Worm (Caenorhabditis elegans) whole organism, late embryonic: Measurements from ENCODE around the gene str-96.

ENCODE experiments used
- K02D7.2 ChIP-seq: sonication (generic microtip); optimal IDR thresholded peaks from 2 replicates; lab custom pipeline; 2017; ENCODE audit warnings: mild to moderate bottlenecking, missing genetic modification characterization, missing compliant biosample characterization
- K09A11.1 ChIP-seq: sonication (generic microtip); optimal IDR thresholded peaks from 2 replicates; lab custom pipeline; 2017; ENCODE audit warnings: antibody characterized with exemption, mild to moderate bottlenecking, missing genetic modification characterization, missing compliant biosample characterization; ENCODE audit not compliant: insufficient read depth
- T23F11.4 ChIP-seq: fragments of 200-800 bp; sonication (Bioruptor generic); optimal IDR thresholded peaks from 2 replicates; lab custom pipeline; 2018; ENCODE audit warnings: mild to moderate bottlenecking, missing genetic modification characterization, missing compliant biosample characterization
- Y22D7AL.16 ChIP-seq: sonication (generic microtip); optimal IDR thresholded peaks from 2 replicates; lab custom pipeline; 2016; ENCODE audit warnings: missing genetic modification characterization, missing compliant biosample characterization
- ahr-1 ChIP-seq: sonication (generic microtip); optimal IDR thresholded peaks from 2 replicates; lab custom pipeline; 2016; ENCODE audit warnings: missing genetic modification characterization, missing compliant biosample characterization
- ama-1 ChIP-seq: fragments of 150-350 bp; optimal IDR thresholded peaks from 2 replicates; lab custom pipeline; 2014
- ceh-14 ChIP-seq: sonication (generic microtip); optimal IDR thresholded peaks from 2 replicates; lab custom pipeline; 2016; ENCODE audit warnings: missing genotype, missing genetic modification characterization, missing compliant biosample characterization
- ceh-18 ChIP-seq: sonication (generic microtip); optimal IDR thresholded peaks from 2 replicates; lab custom pipeline; 2016; ENCODE audit warnings: missing genetic modification characterization, missing compliant biosample characterization
- ceh-22 ChIP-seq: sonication (generic microtip); optimal IDR thresholded peaks from 2 replicates; lab custom pipeline; 2017; ENCODE audit warnings: missing biosample characterization, missing genetic modification characterization
- ceh-34 ChIP-seq: sonication (generic microtip); optimal IDR thresholded peaks from 2 replicates; lab custom pipeline; 2016; ENCODE audit warnings: mild to moderate bottlenecking, missing genetic modification characterization, missing compliant biosample characterization
- ceh-48 ChIP-seq: sonication (generic microtip); optimal IDR thresholded peaks from 2 replicates; lab custom pipeline; 2016; ENCODE audit warnings: missing genetic modification characterization, inconsistent platforms, missing compliant biosample characterization
- ceh-6 ChIP-seq: fragments of 200-800 bp; sonication (Bioruptor generic); optimal IDR thresholded peaks from 2 replicates; lab custom pipeline; 2018; ENCODE audit warnings: mild to moderate bottlenecking, missing genetic modification characterization, missing compliant biosample characterization
- che-1 ChIP-seq: sonication (generic microtip); optimal IDR thresholded peaks from 2 replicates; lab custom pipeline; 2016; ENCODE audit warnings: mild to moderate bottlenecking, missing genetic modification characterization, missing compliant biosample characterization
- dve-1 ChIP-seq: sonication (generic microtip); optimal IDR thresholded peaks from 2 replicates; lab custom pipeline; 2017; ENCODE audit warnings: antibody characterized with exemption, mild to moderate bottlenecking, missing genetic modification characterization, missing compliant biosample characterization
- elt-2 ChIP-seq: sonication (generic microtip); optimal IDR thresholded peaks from 2 replicates; lab custom pipeline; 2016; ENCODE audit warnings: missing genetic modification reagents, missing genetic modification characterization, missing compliant biosample characterization
- elt-4 ChIP-seq: sonication (generic microtip); optimal IDR thresholded peaks from 2 replicates; lab custom pipeline; 2016; ENCODE audit warnings: missing genetic modification characterization, missing compliant biosample characterization
- fax-1 ChIP-seq: sonication (generic microtip); optimal IDR thresholded peaks from 2 replicates; lab custom pipeline; 2016; ENCODE audit warnings: missing genotype, missing genetic modification characterization, missing compliant biosample characterization
- gmeb-2 ChIP-seq: sonication (generic microtip); optimal IDR thresholded peaks from 2 replicates; lab custom pipeline; 2016; ENCODE audit warnings: missing genetic modification characterization, inconsistent platforms, missing compliant biosample characterization
- hlh-15 ChIP-seq: sonication (generic microtip); optimal IDR thresholded peaks from 2 replicates; lab custom pipeline; 2016; ENCODE audit warnings: missing genetic modification characterization, missing compliant biosample characterization
- hlh-8 ChIP-seq: sonication (generic microtip); optimal IDR thresholded peaks from 2 replicates; lab custom pipeline; 2016; ENCODE audit warnings: missing genotype, missing genetic modification characterization, missing compliant biosample characterization
- lim-6 ChIP-seq: sonication (generic microtip); optimal IDR thresholded peaks from 2 replicates; lab custom pipeline; 2016; ENCODE audit warnings: missing genetic modification characterization, missing compliant biosample characterization
- lin-11 ChIP-seq: fragments of 200-800 bp; sonication (Bioruptor generic); optimal IDR thresholded peaks from 2 replicates; lab custom pipeline; 2018; ENCODE audit warnings: mild to moderate bottlenecking, missing genetic modification characterization, missing compliant biosample characterization
- madf-2 ChIP-seq: sonication (generic microtip); optimal IDR thresholded peaks from 2 replicates; lab custom pipeline; 2017; ENCODE audit warnings: missing genetic modification characterization, missing compliant biosample characterization
- nfya-1 ChIP-seq: sonication (generic microtip); optimal IDR thresholded peaks from 2 replicates; lab custom pipeline; 2017; ENCODE audit warnings: missing genetic modification characterization, mild to moderate bottlenecking, missing compliant biosample characterization, antibody characterized with exemption, moderate library complexity
- nhr-11 ChIP-seq: fragments of 150-350 bp; optimal IDR thresholded peaks from 2 replicates; lab custom pipeline; 2014; ENCODE audit warnings: missing biosample characterization, missing genetic modification characterization
- nhr-232 ChIP-seq: sonication (generic microtip); optimal IDR thresholded peaks from 2 replicates; lab custom pipeline; 2016; ENCODE audit warnings: missing genetic modification characterization, missing compliant biosample characterization
- pat-9 ChIP-seq: fragments of 200-800 bp; sonication (Bioruptor generic); optimal IDR thresholded peaks from 2 replicates; lab custom pipeline; 2018; ENCODE audit warnings: mild to moderate bottlenecking, missing genetic modification characterization, moderate library complexity, missing compliant biosample characterization
- pqm-1 ChIP-seq: sonication (generic microtip); optimal IDR thresholded peaks from 2 replicates; lab custom pipeline; 2016; ENCODE audit warnings: missing genetic modification characterization, missing compliant biosample characterization
- ref-2 ChIP-seq: sonication (generic microtip); optimal IDR thresholded peaks from 2 replicates; lab custom pipeline; 2016; ENCODE audit warnings: missing genetic modification characterization, missing compliant biosample characterization
- rnt-1 ChIP-seq: sonication (generic microtip); optimal IDR thresholded peaks from 2 replicates; lab custom pipeline; 2016; ENCODE audit warnings: missing genetic modification characterization, missing compliant biosample characterization
- sdc-2 ChIP-seq: sonication (generic microtip); optimal IDR thresholded peaks from 2 replicates; lab custom pipeline; 2016; ENCODE audit warnings: missing genotype, missing genetic modification characterization, missing compliant biosample characterization
- syd-9 ChIP-seq: sonication (generic microtip); optimal IDR thresholded peaks from 2 replicates; lab custom pipeline; 2016; ENCODE audit warnings: mild to moderate bottlenecking, missing genetic modification characterization, moderate library complexity, missing compliant biosample characterization
- tbx-2 ChIP-seq: sonication (generic microtip); optimal IDR thresholded peaks from 2 replicates; lab custom pipeline; 2016; ENCODE audit warnings: missing genetic modification characterization, missing compliant biosample characterization
- unc-3 ChIP-seq, 2 experiments: fragments of 200-800 bp in 1 of 2; sonication (Bioruptor generic) in 1 of 2; sonication (generic microtip) in 1 of 2; conservative IDR thresholded peaks in 1 of 2; optimal IDR thresholded peaks in 1 of 2; 2 replicates each; pipeline versions ENCODE4 v1.3.6 to Lab custom; 2016 to 2022; ENCODE audit warnings: missing compliant biosample characterization in 2 of 2, missing genetic modification characterization in 2 of 2, missing genetic modification reagents in 1 of 2
- unc-55 ChIP-seq: sonication (generic microtip); optimal IDR thresholded peaks from 2 replicates; lab custom pipeline; 2017; ENCODE audit warnings: missing biosample characterization, missing genetic modification reagents, missing genetic modification characterization
- unc-86 ChIP-seq: sonication (generic microtip); optimal IDR thresholded peaks from 2 replicates; lab custom pipeline; 2016; ENCODE audit warnings: missing genetic modification characterization, missing compliant biosample characterization
- ztf-16 ChIP-seq: sonication (generic microtip); optimal IDR thresholded peaks from 2 replicates; lab custom pipeline; 2017; ENCODE audit warnings: missing genetic modification characterization, missing compliant biosample characterization

Gene str-96

DNA sequence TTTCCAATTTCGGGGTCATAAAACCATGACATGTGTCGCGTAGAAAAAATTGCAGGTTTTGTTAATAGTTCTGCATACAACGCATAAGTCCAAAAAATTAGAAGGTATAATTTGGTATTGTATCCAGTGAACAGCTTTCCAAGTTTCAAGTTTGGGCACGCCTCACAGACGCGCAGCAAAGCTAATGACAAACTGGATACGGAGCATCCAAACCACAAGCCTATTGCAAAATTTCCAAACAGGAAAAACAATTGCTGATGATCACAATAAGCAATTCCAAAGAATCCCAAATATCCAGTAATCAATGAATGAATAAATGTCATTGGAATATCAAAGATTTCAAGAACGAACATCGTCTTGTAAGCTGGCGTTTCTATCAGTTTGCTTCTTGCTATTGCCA is 19.8 kb upstream of the str-96 start:
- TF ChIP-seq ztf-16 (tag; lab: Kevin White, UChicago), result no peak
- TF ChIP-seq hlh-8 (tag; lab: Kevin White, UChicago), result no peak
- TF ChIP-seq ceh-6, result no peak
- no peak for TF ChIP-seq nhr-11 (tag; lab: Kevin White, UChicago)
- no peak for TF ChIP-seq unc-3 (GFP tag; conservative IDR thresholded peaks at IDR 0.05; lab: Robert Waterston, UW)
- no peak for TF ChIP-seq unc-3 (tag; optimal IDR thresholded peaks at IDR 0.05; lab: Kevin White, UChicago)
- TF ChIP-seq fax-1 (tag; lab: Kevin White, UChicago), result no peak
- TF ChIP-seq K09A11.1 (tag; lab: Kevin White, UChicago), result no peak
- TF ChIP-seq ceh-34 (tag; lab: Kevin White, UChicago), result no peak
- no peak for TF ChIP-seq hlh-15
- TF ChIP-seq pqm-1 (tag; lab: Kevin White, UChicago), result no peak

ce11 chrV:15310780-15311179 is 17.0 kb upstream of the str-96 start, which contains the start of gene irld-62:
Gene irld-62, plus strand, starts transcription at chrV:15311080.
- TF ChIP-seq che-1 (no peak), unc-86 (tag; lab: Kevin White, UChicago) (no peak), dve-1 (tag; lab: Kevin White, UChicago) (no peak), ama-1 (lab: Kevin White, UChicago) (no peak), elt-4 (no peak), nfya-1 (tag; lab: Kevin White, UChicago) (no peak), lim-6 (tag; lab: Kevin White, UChicago) (no peak), ceh-18 (tag; lab: Kevin White, UChicago) (no peak), Y22D7AL.16 (tag; lab: Kevin White, UChicago) (no peak), ceh-48 (tag; lab: Kevin White, UChicago) (no peak), ceh-14 (no peak), nhr-11 (tag; lab: Kevin White, UChicago) (no peak), K09A11.1 (tag; lab: Kevin White, UChicago) (no peak), unc-3 (GFP tag; conservative IDR thresholded peaks at IDR 0.05; lab: Robert Waterston, UW) (no peak), unc-3 (tag; optimal IDR thresholded peaks at IDR 0.05; lab: Kevin White, UChicago) (no peak), ceh-22 (tag; lab: Kevin White, UChicago) (no peak)

DNA sequence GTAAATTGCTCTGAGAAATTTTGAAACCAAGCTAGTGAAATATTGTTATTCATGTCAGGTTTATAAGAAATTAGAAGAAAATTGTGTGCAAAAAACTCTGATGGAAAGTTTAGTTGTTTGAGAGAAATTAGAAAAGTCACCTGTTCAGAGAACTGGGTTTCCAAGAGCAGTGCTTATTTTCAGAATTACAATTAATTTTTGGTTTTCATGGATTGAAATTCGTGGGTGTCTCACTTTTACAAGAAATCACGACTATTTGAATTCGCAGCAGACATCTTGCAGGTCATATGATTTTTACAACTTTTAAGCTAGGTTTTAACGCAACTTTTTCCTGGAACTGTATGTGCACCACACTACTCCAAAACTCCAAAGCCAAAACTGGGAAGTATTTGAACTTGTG is 15.2 kb upstream of the str-96 start, which contains the start of gene srz-10:
Gene srz-10, minus strand, starts transcription at position 88 of the 400 bp plus-strand sequence.
- TF ChIP-seq ceh-34 (tag; lab: Kevin White, UChicago), result no peak
- TF ChIP-seq unc-55 (GFP tag; lab: Kevin White, UChicago), result no peak
- no peak for TF ChIP-seq tbx-2
- TF ChIP-seq lin-11 (tag; lab: Kevin White, UChicago), result no peak
- no peak for TF ChIP-seq syd-9
- TF ChIP-seq sdc-2, result no peak
- no peak for TF ChIP-seq K02D7.2 (tag; lab: Kevin White, UChicago)
- no peak for TF ChIP-seq T23F11.4 (GFP tag; lab: Kevin White, UChicago)
- TF ChIP-seq ahr-1 (tag; lab: Kevin White, UChicago), result no peak
- TF ChIP-seq hlh-15, result no peak
- TF ChIP-seq rnt-1 (tag; lab: Kevin White, UChicago), result no peak
- no peak for TF ChIP-seq pat-9 (tag; lab: Kevin White, UChicago)
- TF ChIP-seq ref-2 (tag; lab: Kevin White, UChicago), result no peak
- TF ChIP-seq gmeb-2 (tag; lab: Kevin White, UChicago), result no peak

DNA sequence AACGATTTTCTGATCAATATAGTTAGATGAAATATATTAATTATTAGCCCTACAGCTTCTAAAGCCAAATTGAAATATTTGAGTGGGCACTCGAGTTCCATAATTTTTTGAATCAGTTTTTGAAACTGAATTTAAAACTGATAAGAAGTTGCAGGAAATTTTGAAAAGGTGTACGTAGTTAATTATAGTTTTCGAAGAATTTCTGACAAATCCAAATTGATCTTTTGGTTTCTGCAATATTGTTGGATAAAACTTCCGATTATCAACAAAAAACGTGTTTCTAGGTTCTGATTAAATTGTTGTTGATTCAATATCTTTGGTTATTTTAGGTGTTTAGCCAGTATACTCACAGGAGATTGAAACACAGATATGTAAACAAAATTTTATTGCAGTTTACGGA is 13.0 kb upstream of the str-96 start, which contains the start of gene T26H8.4:
Gene T26H8.4, minus strand, starts transcription at position 101 of the 400 bp plus-strand sequence.
- no peak for TF ChIP-seq nhr-232
- TF ChIP-seq elt-2, result no peak
- TF ChIP-seq pqm-1 (tag; lab: Kevin White, UChicago), result no peak
- TF ChIP-seq madf-2 (tag; lab: Kevin White, UChicago), result no peak
